Fruit fly (Drosophila melanogaster) whole organism, pupa: Measurements from ENCODE around the gene Cpr23B.

Experiments
- CG17806 ChIP-seq: fragments of 200-800 bp; sonication (Bioruptor generic); optimal IDR thresholded peaks from 2 replicates; lab custom pipeline; 2018; ENCODE audit warnings: missing biosample characterization, mild to moderate bottlenecking, missing genetic modification characterization, moderate library complexity
- D1 ChIP-seq: fragments of 200-800 bp; sonication (Bioruptor generic); optimal IDR thresholded peaks from 2 replicates; lab custom pipeline; 2018; ENCODE audit warnings: missing biosample characterization, mild to moderate bottlenecking, missing genetic modification characterization, moderate library complexity
- EcR ChIP-seq: fragments of 200-800 bp; sonication (Bioruptor generic); optimal IDR thresholded peaks from 3 replicates; lab custom pipeline; 2019; ENCODE audit warnings: missing biosample characterization, missing genetic modification characterization, mild to moderate bottlenecking, moderate library complexity, missing genetic modification reagents
- Ets98B ChIP-seq: fragments of 200-800 bp; sonication (Bioruptor generic); IDR thresholded peaks from 2 replicates; pipeline ENCODE4 v1.3.6; 2022; ENCODE audit warnings: missing biosample characterization, missing genetic modification characterization
- Pif1A ChIP-seq: fragments of 200-800 bp; sonication (Bioruptor generic); optimal IDR thresholded peaks from 3 replicates; lab custom pipeline; 2016; ENCODE audit warnings: missing biosample characterization, missing genetic modification characterization

DNA sequence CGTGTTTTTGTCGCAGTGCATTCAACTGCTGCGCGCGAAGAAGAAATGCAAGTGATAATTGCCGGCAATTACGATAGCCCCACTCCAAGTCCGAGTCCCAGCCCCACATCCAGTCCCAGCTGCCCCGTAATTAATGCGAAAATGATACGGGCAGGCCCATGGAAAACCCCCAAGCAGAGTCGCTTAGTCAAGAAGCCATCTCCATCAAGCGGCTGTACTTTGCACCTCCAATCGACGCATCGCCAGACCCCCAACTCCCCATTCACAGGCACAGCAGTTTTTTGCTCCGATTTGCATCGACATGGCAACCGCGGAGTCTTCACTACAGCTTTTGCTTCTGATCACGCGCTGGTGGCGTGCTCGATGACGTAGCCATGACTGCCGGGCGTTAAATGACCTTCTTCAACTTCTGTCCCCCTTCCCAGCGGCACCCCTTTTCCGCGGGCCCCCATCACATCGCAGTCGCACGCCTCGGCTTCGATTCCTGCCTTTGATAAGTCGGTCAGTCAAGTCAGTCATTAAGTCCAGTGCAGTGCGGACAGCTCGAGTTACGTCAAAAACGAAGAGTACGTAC is 31.9 kb upstream of the Cpr23B start:
- TF ChIP-seq Ets98B (peak; percentile 44; the same call in 1 of the 2 replicates), D1 (tag; lab: Kevin White, UChicago) (no peak), Pif1A (GFP tag; lab: Kevin White, UChicago) (peak; percentile 21), CG17806 (tag; lab: Kevin White, UChicago) (no peak), EcR (peak; percentile 95)
